Worm (Caenorhabditis elegans) whole organism, L4 larva: Measurements from ENCODE around the gene egl-15.

ENCODE experiments used
- F37D6.2 ChIP-seq: sonication (generic microtip); optimal IDR thresholded peaks from 2 replicates; lab custom pipeline; 2016; ENCODE audit warnings: mild to moderate bottlenecking, missing genetic modification characterization, missing compliant biosample characterization
- R02D3.7 ChIP-seq: fragments of 150-350 bp; sonication (generic microtip); optimal IDR thresholded peaks from 3 replicates; lab custom pipeline; 2014; ENCODE audit warnings: missing biosample characterization, missing genetic modification characterization
- Y105C5A.15 ChIP-seq: fragments of 200-800 bp; sonication (Bioruptor generic); IDR thresholded peaks from 2 replicates; pipeline ENCODE4 v1.3.6; 2022; ENCODE audit warnings: missing genetic modification characterization, missing compliant biosample characterization
- ZK337.2 ChIP-seq: fragments of 200-800 bp; sonication (Bioruptor generic); IDR thresholded peaks from 2 replicates; pipeline ENCODE4 v1.3.6; 2022; ENCODE audit warnings: missing genetic modification reagents, missing genetic modification characterization, missing compliant biosample characterization
- aha-1 ChIP-seq: fragments of 150-350 bp; peaks from one replicate; lab custom pipeline; 2014; ENCODE audit warnings: missing biosample characterization, missing genetic modification characterization
- ama-1 ChIP-seq: fragments of 150-350 bp; optimal IDR thresholded peaks from 2 replicates; lab custom pipeline; 2014; ENCODE audit warnings: inconsistent platforms, mixed read lengths
- attf-4 ChIP-seq: sonication (generic microtip); optimal IDR thresholded peaks from 3 replicates; lab custom pipeline; 2017; ENCODE audit warnings: missing biosample characterization, missing genetic modification characterization
- ceh-20 ChIP-seq: fragments of 200-800 bp; sonication (Bioruptor generic); IDR thresholded peaks from 2 replicates; pipeline ENCODE4 v1.3.6; 2022; ENCODE audit warnings: missing genetic modification reagents, missing genetic modification characterization, missing compliant biosample characterization
- daf-12 ChIP-seq: fragments of 150-350 bp; optimal IDR thresholded peaks from 2 replicates; lab custom pipeline; 2014; ENCODE audit warnings: missing biosample characterization, missing genetic modification reagents, missing genetic modification characterization
- daf-16 ChIP-seq, 3 experiments: sonication (generic microtip); optimal IDR thresholded peaks; 2 replicates each; lab custom pipeline; 2016 to 2017; ENCODE audit warnings: missing genetic modification characterization in 3 of 3, missing genetic modification reagents in 3 of 3, mild to moderate bottlenecking in 2 of 3, missing compliant biosample characterization in 2 of 3, missing biosample characterization in 1 of 3, moderate library complexity in 1 of 3
- daf-8 ChIP-seq: fragments of 200-800 bp; sonication (Bioruptor generic); IDR thresholded peaks from 2 replicates; pipeline ENCODE4 v1.3.6; 2022; ENCODE audit warnings: missing genetic modification characterization, missing compliant biosample characterization
- hlh-11 ChIP-seq: fragments of 200-800 bp; sonication (Bioruptor generic); optimal IDR thresholded peaks from 2 replicates; lab custom pipeline; 2018; ENCODE audit warnings: mild to moderate bottlenecking, missing genetic modification characterization, missing compliant biosample characterization
- hlh-30 ChIP-seq: sonication (generic microtip); optimal IDR thresholded peaks from 2 replicates; lab custom pipeline; 2017; ENCODE audit warnings: antibody characterized with exemption, mild to moderate bottlenecking, missing genetic modification characterization, missing compliant biosample characterization; ENCODE audit not compliant: insufficient read depth
- hmg-1.1 ChIP-seq: fragments of 200-800 bp; sonication (Bioruptor generic); IDR thresholded peaks from 2 replicates; pipeline ENCODE4 v1.3.6; 2022; ENCODE audit warnings: missing genetic modification reagents, missing genetic modification characterization, missing compliant biosample characterization
- jun-1 ChIP-seq: fragments of 150-350 bp; optimal IDR thresholded peaks from 2 replicates; lab custom pipeline; 2014; ENCODE audit warnings: missing biosample characterization, missing genetic modification reagents, missing genetic modification characterization
- lim-7 ChIP-seq: fragments of 200-800 bp; sonication (Bioruptor generic); IDR thresholded peaks from 2 replicates; pipeline ENCODE4 v1.3.6; 2022; ENCODE audit warnings: missing genetic modification characterization, missing compliant biosample characterization
- lin-1 ChIP-seq: fragments of 200-800 bp; sonication (Bioruptor generic); IDR thresholded peaks from 2 replicates; pipeline ENCODE4 v1.3.6; 2022; ENCODE audit warnings: missing genetic modification reagents, missing genetic modification characterization, missing compliant biosample characterization
- lin-29 ChIP-seq: fragments of 200-800 bp; sonication (Bioruptor generic); IDR thresholded peaks from 2 replicates; pipeline ENCODE4 v1.3.6; 2022; ENCODE audit warnings: missing genetic modification reagents, missing genetic modification characterization, missing compliant biosample characterization
- lir-3 ChIP-seq: sonication (generic microtip); optimal IDR thresholded peaks from 2 replicates; lab custom pipeline; 2016; ENCODE audit warnings: mild to moderate bottlenecking, missing genetic modification characterization, missing compliant biosample characterization
- madf-9 ChIP-seq: fragments of 200-800 bp; sonication (Bioruptor generic); conservative IDR thresholded peaks from 2 replicates; pipeline ENCODE4 v1.3.6; 2022; ENCODE audit warnings: missing genetic modification reagents, missing genetic modification characterization, missing compliant biosample characterization
- mdt-29 ChIP-seq: fragments of 200-800 bp; sonication (Bioruptor generic); IDR thresholded peaks from 2 replicates; pipeline ENCODE4 v1.3.6; 2022; ENCODE audit warnings: missing genetic modification reagents, missing genetic modification characterization, missing compliant biosample characterization
- mep-1 ChIP-seq: fragments of 150-350 bp; sonication (generic microtip); optimal IDR thresholded peaks from 3 replicates; lab custom pipeline; 2014; ENCODE audit warnings: missing biosample characterization, missing genetic modification characterization
- nhr-42 ChIP-seq: fragments of 200-800 bp; sonication (Bioruptor generic); IDR thresholded peaks from 2 replicates; pipeline ENCODE4 v1.3.6; 2022; ENCODE audit warnings: missing genetic modification characterization, missing compliant biosample characterization
- nhr-48 ChIP-seq: sonication (generic microtip); optimal IDR thresholded peaks from 2 replicates; lab custom pipeline; 2016; ENCODE audit warnings: mild to moderate bottlenecking, missing genetic modification characterization, missing compliant biosample characterization
- pha-4 ChIP-seq, 2 experiments: fragments of 150-350 bp in 1 of 2; fragments of 200-800 bp in 1 of 2; sonication (Bioruptor generic) in 1 of 2; IDR thresholded peaks in 1 of 2; optimal IDR thresholded peaks in 1 of 2; 2 replicates each; pipeline versions ENCODE4 v1.3.6 to Lab custom; 2014 to 2022; ENCODE audit warnings: missing genetic modification characterization in 2 of 2, missing genetic modification reagents in 2 of 2, missing biosample characterization in 1 of 2, missing compliant biosample characterization in 1 of 2
- rbr-2 ChIP-seq: sonication (generic microtip); optimal IDR thresholded peaks from 2 replicates; lab custom pipeline; 2016; ENCODE audit warnings: missing genotype, missing genetic modification characterization, missing compliant biosample characterization
- unc-62 ChIP-seq, 3 experiments: fragments of 150-350 bp in 1 of 3; sonication (generic microtip); optimal IDR thresholded peaks in 2 of 3; peaks in 1 of 3; 1 replicate in 1 of 3; 2 replicates in 2 of 3; lab custom pipeline; 2014 to 2017; ENCODE audit warnings: missing biosample characterization in 3 of 3, missing genetic modification characterization in 3 of 3, missing genetic modification reagents in 3 of 3, missing genotype in 1 of 3
- zag-1 ChIP-seq: fragments of 150-350 bp; optimal IDR thresholded peaks from 2 replicates; lab custom pipeline; 2014; ENCODE audit warnings: missing biosample characterization, missing genetic modification characterization
- ztf-11 ChIP-seq: fragments of 150-350 bp; optimal IDR thresholded peaks from 2 replicates; lab custom pipeline; 2014; ENCODE audit warnings: missing biosample characterization, missing genetic modification characterization

Gene egl-15

DNA sequence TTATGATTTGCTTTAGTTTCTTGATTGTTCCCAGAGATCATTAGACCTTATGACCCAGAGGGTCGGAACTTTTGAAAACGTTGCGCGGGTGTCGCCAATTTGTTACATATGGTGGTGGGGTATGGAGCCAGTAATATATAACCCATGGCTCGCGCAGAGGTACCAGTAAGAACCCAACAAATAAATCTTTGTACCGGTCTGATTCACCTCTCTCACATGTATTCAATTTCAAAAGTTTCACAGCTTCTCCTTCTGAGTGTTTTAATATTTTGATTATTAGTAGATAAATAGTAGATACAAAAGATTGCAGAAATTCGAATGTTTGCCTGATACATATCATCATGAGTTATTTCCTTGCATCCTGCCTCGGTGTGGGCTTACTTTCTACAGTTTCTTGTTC is at the start of gene egl-15:
Gene egl-15, plus strand, starts transcription at position 301 of the 400 bp plus-strand sequence.
- TF ChIP-seq R02D3.7 (tag; lab: Kevin White, UChicago), result no peak
- no peak for TF ChIP-seq F37D6.2 (tag; lab: Kevin White, UChicago)
- no peak for TF ChIP-seq ceh-20
- TF ChIP-seq ztf-11 (tag; lab: Kevin White, UChicago), result no peak
- TF ChIP-seq nhr-48 (tag; lab: Kevin White, UChicago), result no peak
- no peak for TF ChIP-seq hlh-11 (tag; lab: Kevin White, UChicago)
- no peak for TF ChIP-seq lin-29 (GFP tag; lab: Robert Waterston, UW)

DNA sequence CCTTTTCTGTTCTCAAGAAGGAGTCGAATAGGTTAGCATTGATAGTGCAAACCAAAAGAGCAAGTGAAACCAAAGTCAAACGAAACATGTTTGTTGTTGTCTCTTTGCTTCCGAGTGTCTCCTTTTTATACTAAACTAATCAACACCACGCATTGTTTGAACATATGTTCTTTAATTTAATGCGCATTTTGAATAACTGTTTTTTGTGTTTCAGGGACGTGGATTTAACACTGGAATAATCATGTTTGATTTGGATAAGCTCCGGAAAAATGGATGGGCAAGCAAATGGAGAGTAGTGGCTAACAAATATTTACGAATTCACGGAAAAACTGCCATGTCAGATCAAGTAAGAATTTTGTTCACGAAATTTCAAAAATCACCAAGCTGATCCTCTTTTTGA is 48.5 kb upstream of the egl-15 start, which contains the start of gene K09C8.9:
Gene K09C8.9, minus strand, starts transcription at position 101 of the 400 bp plus-strand sequence.
- TF ChIP-seq mep-1 (tag; lab: Kevin White, UChicago), result no peak
- TF ChIP-seq hlh-30, result no peak
- no peak for TF ChIP-seq jun-1 (tag; lab: Kevin White, UChicago)
- no peak for TF ChIP-seq ZK337.2 (GFP tag; lab: Robert Waterston, UW)
- no peak for TF ChIP-seq lim-7 (GFP tag; lab: Robert Waterston, UW)
- no peak for TF ChIP-seq madf-9 (GFP tag; lab: Robert Waterston, UW)
- TF ChIP-seq rbr-2, result no peak
- TF ChIP-seq lir-3 (tag; lab: Kevin White, UChicago), result no peak
- TF ChIP-seq lin-1 (GFP tag; lab: Robert Waterston, UW), result no peak
- TF ChIP-seq attf-4 (tag; lab: Kevin White, UChicago), result no peak
- TF ChIP-seq nhr-48 (tag; lab: Kevin White, UChicago), result no peak
- no peak for TF ChIP-seq mdt-29
- no peak for TF ChIP-seq Y105C5A.15 (GFP tag; lab: Robert Waterston, UW)
- no peak for TF ChIP-seq R02D3.7 (tag; lab: Kevin White, UChicago)

DNA sequence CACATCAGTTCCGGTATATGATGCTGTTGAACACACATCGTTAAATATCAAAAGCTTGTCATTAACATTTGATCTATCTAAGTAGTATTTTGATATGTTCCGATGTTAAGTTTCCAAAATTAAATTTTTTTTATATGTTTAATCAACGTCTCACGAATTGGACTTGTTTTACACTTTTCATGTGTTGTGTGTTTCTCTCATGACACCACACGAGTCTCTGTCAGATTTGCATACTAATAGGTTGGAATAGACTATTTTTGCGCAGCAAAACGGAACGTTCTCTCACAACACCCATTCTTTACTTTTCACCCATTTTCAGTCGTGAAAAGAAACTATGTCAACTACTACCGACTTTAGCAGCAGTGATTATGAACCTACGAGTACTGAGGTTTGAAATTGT is 45.6 kb upstream of the egl-15 start, which contains the start of gene K09C8.8:
Gene K09C8.8, plus strand, starts transcription at position 301 of the 400 bp plus-strand sequence.
- no peak for TF ChIP-seq pha-4 (GFP tag; IDR thresholded peaks at IDR 0.05; lab: Robert Waterston, UW)
- TF ChIP-seq pha-4 (tag; optimal IDR thresholded peaks at IDR 0.05; lab: Kevin White, UChicago), result no peak
- TF ChIP-seq lim-7 (GFP tag; lab: Robert Waterston, UW), result no peak
- TF ChIP-seq daf-8 (GFP tag; lab: Robert Waterston, UW), result no peak

DNA sequence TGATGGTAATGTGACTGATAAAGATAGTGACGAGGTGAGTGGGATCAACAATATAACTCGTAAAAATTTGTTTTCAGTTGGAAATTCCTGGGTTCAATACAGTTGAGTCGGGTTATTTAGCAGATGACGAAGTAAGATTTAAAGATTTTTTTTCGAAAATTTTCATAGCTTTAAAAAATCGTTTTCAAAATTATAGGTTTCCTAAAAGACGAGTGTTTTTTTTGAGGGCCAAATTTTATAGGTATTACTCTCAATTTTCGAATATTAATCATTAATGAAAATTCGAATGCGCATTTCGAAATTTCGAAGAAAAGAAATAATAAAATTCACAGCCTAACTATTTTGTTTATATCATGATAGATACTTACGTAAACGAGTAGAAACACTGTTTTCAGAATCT is 45.1 kb upstream of the egl-15 start:
- TF ChIP-seq zag-1 (tag; lab: Kevin White, UChicago) (no peak), aha-1 (tag; lab: Kevin White, UChicago) (peak; percentile 71), ama-1 (no peak), unc-62 (GFP tag; optimal IDR thresholded peaks at IDR 0.05 in 1 of 2; lab: Kevin White, UChicago) (peak in 1 of 2 experiments; percentile 85), unc-62 (tag; optimal IDR thresholded peaks at IDR 0.05; lab: Kevin White, UChicago) (no peak)

DNA sequence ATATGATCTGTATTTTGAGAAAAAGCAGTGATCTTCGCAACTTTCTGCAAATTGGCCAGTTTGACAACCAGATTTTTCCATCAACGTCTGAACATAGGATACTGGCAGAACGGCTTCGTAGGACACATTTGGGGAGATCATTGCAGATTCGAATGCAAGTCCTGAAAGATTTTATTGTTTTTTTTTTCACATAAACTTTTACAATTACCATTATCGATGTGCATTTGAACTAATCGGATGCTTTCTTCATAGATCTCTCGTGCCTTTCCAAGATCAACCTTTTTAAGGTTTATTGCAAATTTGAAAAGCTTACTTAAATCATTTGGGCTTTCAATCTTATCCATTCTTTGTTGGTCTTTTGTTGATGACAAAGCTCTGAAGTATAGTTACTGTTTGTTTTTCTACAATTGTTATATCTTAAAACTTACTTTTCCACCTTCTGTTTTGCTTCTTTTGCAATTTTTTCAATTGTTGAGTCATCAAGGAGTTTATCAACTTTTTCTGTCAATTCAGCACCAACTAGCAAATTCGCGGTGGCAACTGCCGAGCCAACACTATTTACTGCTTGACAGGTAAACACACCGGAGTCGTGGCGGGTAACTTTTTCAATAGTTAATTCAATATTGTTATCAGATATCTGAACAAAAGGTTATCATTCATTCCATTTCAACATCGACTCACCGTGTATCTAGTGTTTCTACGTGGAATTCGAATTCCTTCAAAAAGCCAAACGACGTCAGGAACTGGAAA is 39.6 kb upstream of the egl-15 start:
- TF ChIP-seq daf-16 (GFP tag; optimal IDR thresholded peaks at IDR 0.05; lab: Kevin White, UChicago), result no peak
- TF ChIP-seq daf-16 (tag; optimal IDR thresholded peaks at IDR 0.05; lab: Kevin White, UChicago), result peak; percentile 93
- TF ChIP-seq daf-12 (tag; lab: Kevin White, UChicago), result no peak
- TF ChIP-seq nhr-42, result no peak
- no peak for TF ChIP-seq rbr-2
- no peak for TF ChIP-seq hlh-30

DNA sequence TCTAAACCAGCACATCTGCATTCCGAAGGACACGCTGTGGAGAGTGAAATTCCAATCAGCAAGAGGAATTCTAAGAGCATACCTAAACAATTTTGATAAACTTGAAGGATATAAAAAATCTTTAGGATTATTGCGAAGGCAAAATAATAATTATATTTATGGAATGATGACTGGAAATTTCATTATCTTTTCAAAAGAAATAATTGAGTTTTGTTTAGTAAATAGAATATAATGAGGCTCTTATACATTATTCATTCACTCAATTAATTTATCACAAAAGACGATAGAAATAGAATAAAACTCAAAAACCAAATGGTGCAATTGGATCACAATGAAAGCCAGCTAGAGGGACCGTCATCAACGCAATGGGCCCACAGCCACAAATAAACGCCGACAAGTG is 37.0 kb upstream of the egl-15 start, which contains the start of gene pxn-2:
Gene pxn-2, minus strand, starts transcription at position 101 of the 400 bp plus-strand sequence.
- TF ChIP-seq nhr-42 (no peak), hmg-1.1 (GFP tag; lab: Robert Waterston, UW) (no peak), unc-62 (GFP tag; optimal IDR thresholded peaks at IDR 0.05 in 1 of 2; lab: Kevin White, UChicago) (peak in 1 of 2 experiments; percentile 16), unc-62 (tag; optimal IDR thresholded peaks at IDR 0.05; lab: Kevin White, UChicago) (no peak)
